Fruit fly (Drosophila melanogaster): ENCODE results near the gene capt.

The capt gene

dm6 chr2L:1207432-1207831 is 49.4 kb upstream of the capt start (continued):
- TF ChIP-seq CG11456 (GFP tag; IDR thresholded peaks at IDR 0.05) = peak; percentile 63; the same call in 2 of the 3 replicates
- no peak for TF ChIP-seq en (GFP tag; optimal IDR thresholded peaks at IDR 0.05)
- 0 out of 2 replicates have a peak, but pooled peaks have one; percentile 18 for TF ChIP-seq CG43689 (GFP tag; IDR thresholded peaks at IDR 0.05)
- TF ChIP-seq ac (GFP tag; optimal IDR thresholded peaks at IDR 0.05) = no peak
- TF ChIP-seq CrebB (tag; optimal IDR thresholded peaks at IDR 0.05) = peak; percentile 54
- TF ChIP-seq CG32532 (GFP tag; IDR thresholded peaks at IDR 0.05) = peak; percentile 74
- TF ChIP-seq Sin3A (optimal IDR thresholded peaks at IDR 0.05) = no peak
- no peak for TF ChIP-seq cas (GFP tag; IDR thresholded peaks at IDR 0.05)
- TF ChIP-seq MESR4 (GFP tag; optimal IDR thresholded peaks at IDR 0.05) = no peak
- peak; percentile 60 for TF ChIP-seq ranshi (GFP tag; IDR thresholded peaks at IDR 0.05)
- TF ChIP-seq CG6683 (GFP tag; optimal IDR thresholded peaks at IDR 0.05) = no peak
- peak; percentile 42 for TF ChIP-seq Dek (tag; optimal IDR thresholded peaks at IDR 0.05)
- no peak for TF ChIP-seq BEAF-32 (GFP tag; optimal IDR thresholded peaks at IDR 0.05)
- peak; percentile 32 for TF ChIP-seq her (GFP tag; optimal IDR thresholded peaks at IDR 0.05)
- TF ChIP-seq CG4617 (GFP tag; optimal IDR thresholded peaks at IDR 0.05; ENCODE audit: borderline replicate concordance) = no peak
- no peak for TF ChIP-seq CG4328 (GFP tag; optimal IDR thresholded peaks at IDR 0.05)
- peak; percentile 20 for TF ChIP-seq vfl (GFP tag; optimal IDR thresholded peaks at IDR 0.05)
- peak; percentile 48; the same call in 1 of the 2 replicates for TF ChIP-seq CG31224 (GFP tag; IDR thresholded peaks at IDR 0.05)
- no peak for TF ChIP-seq tin (GFP tag; optimal IDR thresholded peaks at IDR 0.05)
- TF ChIP-seq CG2129 (GFP tag; IDR thresholded peaks at IDR 0.05; ENCODE audit: partially characterized antibody) = no peak
- TF ChIP-seq grau (tag; optimal IDR thresholded peaks at IDR 0.05) = peak; percentile 49
- peak; percentile 56; the same call in 3 of the 4 replicates for TF ChIP-seq Gug (GFP tag; IDR thresholded peaks at IDR 0.05)
- TF ChIP-seq lbe (GFP tag; optimal IDR thresholded peaks at IDR 0.05) = no peak
- TF ChIP-seq tgo (GFP tag; IDR thresholded peaks at IDR 0.05) = peak; percentile 54; the same call in 2 of the 3 replicates
- TF ChIP-seq CG9609 (GFP tag; optimal IDR thresholded peaks at IDR 0.05) = peak; percentile 2
- TF ChIP-seq B-H1 (GFP tag; IDR thresholded peaks at IDR 0.05) = peak; percentile 42
- no peak for TF ChIP-seq CG4282 (GFP tag; optimal IDR thresholded peaks at IDR 0.05)
- peak; percentile 1 for TF ChIP-seq BtbVII (GFP tag; optimal IDR thresholded peaks at IDR 0.05)
- peak; percentile 13 for TF ChIP-seq CG1602 (GFP tag; optimal IDR thresholded peaks at IDR 0.05)
- TF ChIP-seq lov (optimal IDR thresholded peaks at IDR 0.05) = no peak
- TF ChIP-seq lov (GFP tag; IDR thresholded peaks at IDR 0.05) = 0 out of 3 replicates have a peak, but pooled peaks have one; percentile 25
- TF ChIP-seq Taf1 (GFP tag; IDR thresholded peaks at IDR 0.05) = peak; percentile 64
- TF ChIP-seq ci (GFP tag; IDR thresholded peaks at IDR 0.05) = peak; percentile 81
- peak in 1 of 2 experiments; percentile 21 for TF ChIP-seq bsh (GFP tag; optimal IDR thresholded peaks at IDR 0.05)
- no peak for TF ChIP-seq Lhr (GFP tag; optimal IDR thresholded peaks at IDR 0.05)
- peak; percentile 42; the same call in 1 of the 3 replicates for TF ChIP-seq Mrtf (GFP tag; IDR thresholded peaks at IDR 0.05)
- TF ChIP-seq Mad (GFP tag; optimal IDR thresholded peaks at IDR 0.05) = no peak
- peak; percentile 38; the same call in 1 of the 2 replicates for TF ChIP-seq MBD-R2 (GFP tag; IDR thresholded peaks at IDR 0.05)
- TF ChIP-seq Neu2 (GFP tag; optimal IDR thresholded peaks at IDR 0.05; ENCODE audit: borderline replicate concordance) = no peak
- peak; percentile 16 to 50 for TF ChIP-seq dpn (GFP tag; optimal IDR thresholded peaks at IDR 0.05)
- no peak for TF ChIP-seq Sry-β (GFP tag; optimal IDR thresholded peaks at IDR 0.05)
- peak; percentile 45 for TF ChIP-seq HHEX (GFP tag; optimal IDR thresholded peaks at IDR 0.05)
- TF ChIP-seq CG10462 (GFP tag; optimal IDR thresholded peaks at IDR 0.05) = no peak
- TF ChIP-seq CG13775 (GFP tag; optimal IDR thresholded peaks at IDR 0.05) = no peak
- TF ChIP-seq Rx (GFP tag; IDR thresholded peaks at IDR 0.05) = peak; percentile 72
- TF ChIP-seq CG2712 (tag; optimal IDR thresholded peaks at IDR 0.05) = peak; percentile 41
- TF ChIP-seq schlank (tag; optimal IDR thresholded peaks at IDR 0.05) = no peak
- TF ChIP-seq pum (GFP tag; optimal IDR thresholded peaks at IDR 0.05) = no peak
- peak; percentile 60 for TF ChIP-seq CG2678 (tag; optimal IDR thresholded peaks at IDR 0.05)
- TF ChIP-seq CG8944 (GFP tag; optimal IDR thresholded peaks at IDR 0.05) = peak; percentile 27
- peak; percentile 34 for TF ChIP-seq Hsf (GFP tag; optimal IDR thresholded peaks at IDR 0.05)
- no peak for TF ChIP-seq ab (GFP tag; optimal IDR thresholded peaks at IDR 0.05)
